Worm (Caenorhabditis elegans) whole organism, L1 larva: ENCODE data around the gene wrt-2.

Experiments
- fkh-10 ChIP-seq: sonication (generic microtip); optimal IDR thresholded peaks from 2 replicates; lab custom pipeline; 2017; ENCODE audit warnings: missing biosample characterization, missing genetic modification reagents, missing genetic modification characterization
- mdl-1 ChIP-seq, 2 experiments: fragments of 150-350 bp; optimal IDR thresholded peaks; 2 replicates each; lab custom pipeline; 2014 to 2017; ENCODE audit warnings: missing biosample characterization in 2 of 2, missing genetic modification characterization in 2 of 2, inconsistent platforms in 1 of 2
- nhr-76 ChIP-seq: sonication (generic microtip); optimal IDR thresholded peaks from 2 replicates; lab custom pipeline; 2017; ENCODE audit warnings: missing biosample characterization, missing genetic modification characterization

DNA sequence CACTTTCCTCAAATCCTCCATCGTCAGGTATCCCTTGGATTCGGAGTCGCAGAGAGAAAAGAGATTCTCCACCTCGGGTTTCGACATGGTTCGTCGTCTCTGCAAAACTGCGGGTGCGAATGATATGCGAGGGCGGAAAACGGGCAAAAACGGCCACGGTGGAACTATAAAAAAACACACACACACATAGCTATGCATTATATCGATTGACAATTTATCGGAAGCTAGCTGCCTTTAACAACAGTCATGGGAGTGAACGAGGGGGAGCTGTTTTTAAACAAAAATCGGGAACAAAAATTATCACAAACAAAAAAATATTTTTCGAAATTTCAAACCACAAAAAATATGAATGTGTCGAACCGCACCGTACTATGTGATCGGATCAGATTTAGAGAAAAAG is 34.9 kb downstream of the wrt-2 start, which contains the start of gene rsef-1:
- no peak for TF ChIP-seq nhr-76
- no peak for TF ChIP-seq fkh-10 (GFP tag; lab: Kevin White, UChicago)
- no peak for TF ChIP-seq mdl-1 (tag; optimal IDR thresholded peaks at IDR 0.05; lab: Kevin White, UChicago)
